Worm (Caenorhabditis elegans) whole organism, L2 larva: ENCODE measurements around the gene lin-45.

Experiments
- blmp-1 ChIP-seq: sonication (generic microtip); optimal IDR thresholded peaks from 2 replicates; lab custom pipeline; 2017; ENCODE audit warnings: missing genetic modification characterization, mild to moderate bottlenecking, missing compliant biosample characterization, antibody characterized with exemption, moderate library complexity; ENCODE audit not compliant: insufficient read depth
- lin-13 ChIP-seq: fragments of 150-350 bp; optimal IDR thresholded peaks from 2 replicates; lab custom pipeline; 2014; ENCODE audit warnings: missing biosample characterization, missing genetic modification reagents, missing genetic modification characterization
- lin-39 ChIP-seq: fragments of 150-350 bp; optimal IDR thresholded peaks from 2 replicates; lab custom pipeline; 2014; ENCODE audit warnings: missing biosample characterization, missing genetic modification reagents, missing genetic modification characterization
- nhr-12 ChIP-seq: fragments of 150-350 bp; optimal IDR thresholded peaks from 2 replicates; lab custom pipeline; 2014; ENCODE audit warnings: missing biosample characterization, missing genetic modification characterization

ce11 chrIV:6795529-6795928 lies 47.2 kb upstream of the lin-45 start, which contains the start of the genes C17H12.3 and C17H12.12:
- TF ChIP-seq lin-13 (no peak), lin-39 (tag; lab: Kevin White, UChicago) (no peak), blmp-1 (tag; lab: Kevin White, UChicago) (no peak), nhr-12 (tag; lab: Kevin White, UChicago) (no peak)
